Worm (Caenorhabditis elegans) whole organism, L4 larva: ENCODE results near the gene icln-1.

Source experiments
- F44E2.7 ChIP-seq: fragments of 200-800 bp; sonication (Bioruptor generic); IDR thresholded peaks from 2 replicates; pipeline ENCODE4 v2.1.2; 2022; ENCODE audit warnings: missing genetic modification characterization, missing compliant biosample characterization
- arid-1 ChIP-seq: fragments of 200-800 bp; sonication (Bioruptor generic); conservative IDR thresholded peaks from 2 replicates; pipeline ENCODE4 v1.3.6; 2022; ENCODE audit warnings: missing genetic modification reagents, missing genetic modification characterization, missing compliant biosample characterization
- lin-13 ChIP-seq: fragments of 150-350 bp; optimal IDR thresholded peaks from 2 replicates; lab custom pipeline; 2014; ENCODE audit warnings: missing biosample characterization, missing genetic modification reagents, missing genetic modification characterization
- lin-39 ChIP-seq: fragments of 150-350 bp; optimal IDR thresholded peaks from 2 replicates; lab custom pipeline; 2014; ENCODE audit warnings: missing biosample characterization, missing genetic modification reagents, missing genetic modification characterization
- nhr-25 ChIP-seq: sonication (generic microtip); optimal IDR thresholded peaks from 2 replicates; lab custom pipeline; 2017; ENCODE audit warnings: missing genetic modification characterization, mild to moderate bottlenecking, missing compliant biosample characterization, antibody characterized with exemption, moderate library complexity, borderline replicate concordance; ENCODE audit not compliant: insufficient read depth
- spr-1 ChIP-seq: sonication (generic microtip); optimal IDR thresholded peaks from 2 replicates; lab custom pipeline; 2016; ENCODE audit warnings: mild to moderate bottlenecking, missing genetic modification characterization, missing compliant biosample characterization
- spr-3 ChIP-seq: fragments of 200-800 bp; sonication (Bioruptor generic); optimal IDR thresholded peaks from 2 replicates; lab custom pipeline; 2018; ENCODE audit warnings: mild to moderate bottlenecking, missing genetic modification characterization, missing compliant biosample characterization
- unc-39 ChIP-seq: sonication (generic microtip); optimal IDR thresholded peaks from 2 replicates; lab custom pipeline; 2017; ENCODE audit warnings: missing biosample characterization, missing genetic modification characterization
- unc-62 ChIP-seq, 3 experiments: fragments of 150-350 bp in 1 of 3; sonication (generic microtip); optimal IDR thresholded peaks in 2 of 3; peaks in 1 of 3; 1 replicate in 1 of 3; 2 replicates in 2 of 3; lab custom pipeline; 2014 to 2017; ENCODE audit warnings: missing biosample characterization in 3 of 3, missing genetic modification characterization in 3 of 3, missing genetic modification reagents in 3 of 3, missing genotype in 1 of 3
- zag-1 ChIP-seq: fragments of 150-350 bp; optimal IDR thresholded peaks from 2 replicates; lab custom pipeline; 2014; ENCODE audit warnings: missing biosample characterization, missing genetic modification characterization

- TF ChIP-seq unc-39: no peak
- TF ChIP-seq F44E2.7 (GFP tag; lab: Robert Waterston, UW): no peak
- no peak for TF ChIP-seq lin-39 (tag; lab: Kevin White, UChicago)
- TF ChIP-seq lin-13 (GFP tag; lab: Kevin White, UChicago): no peak
- TF ChIP-seq arid-1 (GFP tag; lab: Robert Waterston, UW): no peak
- no peak for TF ChIP-seq nhr-25 (tag; lab: Kevin White, UChicago)
- no peak for TF ChIP-seq zag-1 (tag; lab: Kevin White, UChicago)
- no peak for TF ChIP-seq spr-3 (GFP tag; lab: Kevin White, UChicago)
- no peak for TF ChIP-seq unc-62 (GFP tag; optimal IDR thresholded peaks at IDR 0.05 in 1 of 2; lab: Kevin White, UChicago)
- TF ChIP-seq unc-62 (tag; optimal IDR thresholded peaks at IDR 0.05; lab: Kevin White, UChicago): no peak
- TF ChIP-seq spr-1: no peak
Measured at ce11 chrIV:9095553-9095952, at the start of gene icln-1.
